Fruit fly (Drosophila melanogaster) whole organism, embryonic: ENCODE results near the gene Scox.

Experiments
- Adf1 ChIP-seq: fragments of 200-800 bp; sonication (Bioruptor generic); IDR thresholded peaks from 2 replicates; pipeline ENCODE4 v1.3.6; 2022; ENCODE audit warnings: missing biosample characterization, missing genetic modification characterization
- CG10209 ChIP-seq: fragments of 200-800 bp; sonication (Bioruptor generic); optimal IDR thresholded peaks from 3 replicates; lab custom pipeline; 2017; ENCODE audit warnings: missing biosample characterization, mild to moderate bottlenecking, missing genetic modification characterization, missing genetic modification reagents
- CG1024 ChIP-seq: fragments of 200-800 bp; sonication (Bioruptor generic); IDR thresholded peaks from 2 replicates; pipeline ENCODE4 v1.3.6; 2022; ENCODE audit warnings: missing biosample characterization, missing genetic modification characterization
- CG10321 ChIP-seq: fragments of 200-800 bp; sonication (Bioruptor generic); IDR thresholded peaks from 2 replicates; pipeline ENCODE4 v1.3.6; 2022; ENCODE audit warnings: missing biosample characterization, missing genetic modification characterization
- CG11696 ChIP-seq: fragments of 200-800 bp; sonication (Bioruptor generic); IDR thresholded peaks from 2 replicates; pipeline ENCODE4 v1.3.6; 2022; ENCODE audit warnings: missing biosample characterization, missing genetic modification characterization
- CG12104 ChIP-seq: fragments of 200-800 bp; sonication (Bioruptor generic); optimal IDR thresholded peaks from 3 replicates; lab custom pipeline; 2016; ENCODE audit warnings: missing biosample characterization, missing genetic modification characterization
- CG1233 ChIP-seq: fragments of 200-800 bp; sonication (Bioruptor generic); optimal IDR thresholded peaks from 4 replicates; lab custom pipeline; 2018; ENCODE audit warnings: missing biosample characterization, mild to moderate bottlenecking, missing genetic modification characterization
- CG12942 ChIP-seq: fragments of 200-800 bp; sonication (Bioruptor generic); optimal IDR thresholded peaks from 3 replicates; lab custom pipeline; 2016; ENCODE audit warnings: missing biosample characterization, missing genetic modification characterization
- CG17612 ChIP-seq: fragments of 200-800 bp; sonication (Bioruptor generic); IDR thresholded peaks from 2 replicates; pipeline ENCODE4 v1.3.6; 2022; ENCODE audit warnings: missing biosample characterization, missing genetic modification characterization
- CG2120 ChIP-seq: fragments of 200-800 bp; sonication (Bioruptor generic); optimal IDR thresholded peaks from 3 replicates; lab custom pipeline; 2016; ENCODE audit warnings: missing biosample characterization, missing genetic modification characterization
- CG3281 ChIP-seq: fragments of 200-800 bp; sonication (Bioruptor generic); optimal IDR thresholded peaks from 3 replicates; lab custom pipeline; 2017; ENCODE audit warnings: missing biosample characterization, mild to moderate bottlenecking, missing genetic modification characterization
- CG34224 ChIP-seq: fragments of 200-800 bp; sonication (Bioruptor generic); IDR thresholded peaks from 3 replicates; pipeline ENCODE4 v1.3.6; 2022; ENCODE audit warnings: missing biosample characterization, missing genetic modification characterization; ENCODE audit not compliant: partially characterized antibody
- CG34422 ChIP-seq: fragments of 200-800 bp; sonication (Bioruptor generic); IDR thresholded peaks from 3 replicates; pipeline ENCODE4 v1.3.6; 2022; ENCODE audit warnings: missing biosample characterization, missing genetic modification characterization
- CG6654 ChIP-seq: fragments of 200-800 bp; sonication (Bioruptor generic); optimal IDR thresholded peaks from 2 replicates; lab custom pipeline; 2017; ENCODE audit warnings: missing biosample characterization, mild to moderate bottlenecking, missing genetic modification characterization
- CG6791 ChIP-seq: fragments of 200-800 bp; sonication (Bioruptor generic); IDR thresholded peaks from 3 replicates; pipeline ENCODE4 v1.3.6; 2022; ENCODE audit warnings: missing biosample characterization, missing genetic modification characterization; ENCODE audit not compliant: partially characterized antibody
- CG7839 ChIP-seq: fragments of 200-800 bp; sonication (Bioruptor generic); optimal IDR thresholded peaks from 3 replicates; lab custom pipeline; 2018; ENCODE audit warnings: missing biosample characterization, mild to moderate bottlenecking, missing genetic modification characterization, moderate library complexity
- CG9609 ChIP-seq: fragments of 200-800 bp; sonication (Bioruptor generic); optimal IDR thresholded peaks from 3 replicates; lab custom pipeline; 2016; ENCODE audit warnings: missing biosample characterization, missing genetic modification characterization
- CkIIα-i1 ChIP-seq: fragments of 200-800 bp; sonication (Bioruptor generic); IDR thresholded peaks from 2 replicates; pipeline ENCODE4 v1.3.6; 2022; ENCODE audit warnings: missing biosample characterization, missing genetic modification characterization
- D ChIP-seq, 2 experiments: fragments of 200-800 bp in 1 of 2; fragments of >200 bp in 1 of 2; sonication (Bioruptor generic) in 1 of 2; optimal IDR thresholded peaks; 2 replicates in 1 of 2; 3 replicates in 1 of 2; lab custom pipeline; 2017; ENCODE audit warnings: mild to moderate bottlenecking in 1 of 2, missing biosample characterization in 1 of 2, missing genetic modification characterization in 1 of 2, missing genetic modification reagents in 1 of 2
- D19A ChIP-seq: fragments of 200-800 bp; optimal IDR thresholded peaks from 3 replicates; lab custom pipeline; 2019; ENCODE audit warnings: missing biosample characterization, mild to moderate bottlenecking, missing genetic modification characterization, moderate library complexity
- HLH54F ChIP-seq: fragments of 200-800 bp; sonication (Bioruptor generic); optimal IDR thresholded peaks from 3 replicates; lab custom pipeline; 2016; ENCODE audit warnings: missing biosample characterization, missing genetic modification characterization
- Hand ChIP-seq: fragments of 200-800 bp; sonication (Bioruptor generic); optimal IDR thresholded peaks from 2 replicates; lab custom pipeline; 2017; ENCODE audit warnings: mild to moderate bottlenecking, missing biosample characterization, missing genetic modification reagents, missing genetic modification characterization
- HmgD ChIP-seq: fragments of 200-800 bp; sonication (Bioruptor generic); optimal IDR thresholded peaks from 3 replicates; lab custom pipeline; 2016; ENCODE audit warnings: missing biosample characterization, missing genetic modification characterization
- Hr78 ChIP-seq, 2 experiments: fragments of 200-800 bp in 1 of 2; fragments of >200 bp in 1 of 2; sonication (Bioruptor generic) in 1 of 2; optimal IDR thresholded peaks; 2 replicates each; lab custom pipeline; 2017 to 2019; ENCODE audit warnings: missing biosample characterization in 2 of 2, missing genetic modification characterization in 2 of 2, mild to moderate bottlenecking in 1 of 2, moderate library complexity in 1 of 2
- Med ChIP-seq: fragments of 200-800 bp; sonication (Bioruptor generic); peaks from one replicate; lab custom pipeline; 2016; ENCODE audit warnings: missing biosample characterization, missing genetic modification characterization, mild to moderate bottlenecking, inconsistent platforms, moderate library complexity
- Mes4 ChIP-seq: fragments of 200-800 bp; sonication (Bioruptor generic); optimal IDR thresholded peaks from 2 replicates; lab custom pipeline; 2016; ENCODE audit warnings: missing biosample characterization, missing genetic modification characterization
- Neu2 ChIP-seq: fragments of 200-800 bp; sonication (Bioruptor generic); optimal IDR thresholded peaks from 3 replicates; lab custom pipeline; 2016; ENCODE audit warnings: missing biosample characterization, missing genetic modification characterization, borderline replicate concordance
- Oli ChIP-seq: fragments of 200-800 bp; sonication (Bioruptor generic); optimal IDR thresholded peaks from 2 replicates; lab custom pipeline; 2018; ENCODE audit warnings: missing biosample characterization, mild to moderate bottlenecking, missing genetic modification characterization, moderate library complexity
- Scr ChIP-seq: fragments of 200-800 bp; sonication (Bioruptor generic); IDR thresholded peaks from 2 replicates; pipeline ENCODE4 v1.3.6; 2022; ENCODE audit warnings: missing biosample characterization, missing genetic modification characterization; ENCODE audit not compliant: partially characterized antibody
- TFAM ChIP-seq: fragments of 200-800 bp; sonication (Bioruptor generic); optimal IDR thresholded peaks from 2 replicates; lab custom pipeline; 2017; ENCODE audit warnings: missing biosample characterization, missing genetic modification characterization, inconsistent platforms
- bowl ChIP-seq: fragments of 200-800 bp; sonication (Bioruptor generic); IDR thresholded peaks from 2 replicates; pipeline ENCODE4 v1.3.6; 2022; ENCODE audit warnings: missing biosample characterization, missing genetic modification characterization
- chm ChIP-seq: fragments of 200-800 bp; sonication (Bioruptor generic); IDR thresholded peaks from 2 replicates; pipeline ENCODE4 v1.3.6; 2022; ENCODE audit warnings: missing biosample characterization, missing genetic modification characterization
- crol ChIP-seq: fragments of 200-800 bp; sonication (Bioruptor generic); IDR thresholded peaks from 2 replicates; pipeline ENCODE4 v1.3.6; 2022; ENCODE audit warnings: missing biosample characterization, missing genetic modification characterization
- gfzf ChIP-seq: fragments of 200-800 bp; sonication (Bioruptor generic); optimal IDR thresholded peaks from 2 replicates; lab custom pipeline; 2016; ENCODE audit warnings: missing biosample characterization, mild to moderate bottlenecking, missing genetic modification characterization, moderate library complexity
- her ChIP-seq: fragments of 200-800 bp; sonication (Bioruptor generic); optimal IDR thresholded peaks from 2 replicates; lab custom pipeline; 2016; ENCODE audit warnings: missing biosample characterization, missing genetic modification characterization
- hkb ChIP-seq, 2 experiments: fragments of 200-800 bp in 1 of 2; fragments of >200 bp in 1 of 2; sonication (Bioruptor generic) in 1 of 2; IDR thresholded peaks in 1 of 2; optimal IDR thresholded peaks in 1 of 2; 2 replicates each; pipeline versions ENCODE4 v1.3.6 to Lab custom; 2017 to 2022; ENCODE audit warnings: missing biosample characterization in 1 of 2, missing genetic modification characterization in 1 of 2
- kay ChIP-seq: fragments of 200-800 bp; sonication (Bioruptor generic); optimal IDR thresholded peaks from 2 replicates; lab custom pipeline; 2016; ENCODE audit warnings: missing biosample characterization, missing genetic modification characterization
- lola ChIP-seq, 3 experiments: fragments of >200 bp in 2 of 3; fragments of 200-800 bp in 1 of 3; sonication (Bioruptor generic) in 1 of 3; optimal IDR thresholded peaks; 2 replicates each; lab custom pipeline; 2017 to 2019; ENCODE audit warnings: missing biosample characterization in 3 of 3, missing genetic modification characterization in 3 of 3, mild to moderate bottlenecking in 1 of 3, moderate library complexity in 1 of 3
- p53 ChIP-seq: fragments of 200-800 bp; sonication (Bioruptor generic); optimal IDR thresholded peaks from 2 replicates; lab custom pipeline; 2016; ENCODE audit warnings: missing biosample characterization, missing genetic modification characterization
- prd ChIP-seq, 3 experiments: fragments of >200 bp in 2 of 3; fragments of 200-800 bp in 1 of 3; sonication (Bioruptor generic) in 1 of 3; optimal IDR thresholded peaks in 2 of 3; IDR thresholded peaks in 1 of 3; 2 replicates in 2 of 3; 3 replicates in 1 of 3; pipeline versions ENCODE4 v1.3.6 to Lab custom; 2017 to 2022; ENCODE audit warnings: missing biosample characterization in 1 of 3, missing genetic modification characterization in 1 of 3
- pzg ChIP-seq: fragments of 200-800 bp; sonication (Bioruptor generic); optimal IDR thresholded peaks from 3 replicates; lab custom pipeline; 2018; ENCODE audit warnings: missing biosample characterization, mild to moderate bottlenecking, missing genetic modification characterization, moderate library complexity
- sc ChIP-seq, 3 experiments: fragments of >200 bp in 2 of 3; fragments of 200-800 bp in 1 of 3; sonication (Bioruptor generic) in 1 of 3; optimal IDR thresholded peaks; 2 replicates in 2 of 3; 3 replicates in 1 of 3; lab custom pipeline; 2017; ENCODE audit warnings: mild to moderate bottlenecking in 1 of 3, missing biosample characterization in 1 of 3, missing genetic modification characterization in 1 of 3, missing genetic modification reagents in 1 of 3
- usp ChIP-seq: fragments of >200 bp; optimal IDR thresholded peaks from 2 replicates; lab custom pipeline; 2017; ENCODE audit warnings: missing biosample characterization, missing genetic modification characterization
- vnd ChIP-seq: fragments of 200-800 bp; sonication (Bioruptor generic); IDR thresholded peaks from 3 replicates; pipeline ENCODE4 v1.3.6; 2022; ENCODE audit warnings: missing biosample characterization, missing genetic modification characterization; ENCODE audit not compliant: partially characterized antibody
- zen ChIP-seq: fragments of 200-800 bp; sonication (Bioruptor generic); optimal IDR thresholded peaks from 3 replicates; lab custom pipeline; 2018; ENCODE audit warnings: missing biosample characterization, mild to moderate bottlenecking, missing genetic modification characterization, moderate library complexity
- zfh1 ChIP-seq: fragments of 200-800 bp; sonication (Bioruptor generic); IDR thresholded peaks from 3 replicates; pipeline ENCODE4 v1.3.6; 2022; ENCODE audit warnings: missing biosample characterization, missing genetic modification characterization

Scox gene

DNA sequence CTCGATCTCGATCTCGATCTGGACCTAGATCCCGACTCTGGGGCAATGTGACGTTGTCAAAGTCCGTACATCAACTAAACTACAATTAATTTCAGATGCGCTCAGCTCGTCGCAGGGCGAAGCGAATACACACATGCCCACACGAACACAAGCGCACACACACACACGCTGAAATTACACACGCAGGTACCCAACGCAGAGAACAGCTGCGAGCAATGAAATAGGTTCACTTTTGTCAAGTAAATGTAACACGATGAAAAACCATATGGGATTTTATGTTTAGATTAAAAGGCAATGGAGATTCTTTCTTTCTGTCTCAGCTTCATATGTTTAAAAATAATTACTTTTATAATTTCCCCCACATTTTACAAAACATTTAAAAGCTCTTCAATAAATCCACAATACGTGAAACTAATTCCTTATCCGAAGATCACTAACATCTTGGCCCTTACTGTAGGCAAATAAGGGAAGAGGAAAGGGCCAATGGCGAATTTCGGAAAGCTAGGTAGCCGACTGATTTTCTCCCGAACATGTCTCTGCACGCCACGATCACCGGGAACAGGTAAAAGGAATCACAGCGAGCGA, 31.6 kb upstream of the Scox start (continued):
- peak; percentile 88 for TF ChIP-seq CG7839 (tag; lab: Kevin White, UChicago)
- TF ChIP-seq CG9609 (GFP tag; lab: Kevin White, UChicago), result peak; percentile 84
- TF ChIP-seq CG2120 (GFP tag; lab: Kevin White, UChicago), result peak; percentile 87
- no peak for TF ChIP-seq crol (GFP tag; lab: Robert Waterston, UW)
- peak; percentile 54 for TF ChIP-seq CG6654 (GFP tag; lab: Kevin White, UChicago)
- TF ChIP-seq vnd, result no peak
- peak; percentile 75; the same call in 2 of the 3 replicates for TF ChIP-seq CG34422 (GFP tag; lab: Robert Waterston, UW)
- TF ChIP-seq CG6791, result peak; percentile 26; the same call in 1 of the 3 replicates
- no peak for TF ChIP-seq sc (optimal IDR thresholded peaks at IDR 0.05; lab: Kevin White, UChicago)
- peak; percentile 67 for TF ChIP-seq sc (GFP tag; optimal IDR thresholded peaks at IDR 0.05; lab: Kevin White, UChicago)
- peak; percentile 95 for TF ChIP-seq Med
- TF ChIP-seq gfzf (GFP tag; lab: Kevin White, UChicago), result no peak
- TF ChIP-seq CG12942 (GFP tag; lab: Kevin White, UChicago), result peak; percentile 54
- peak; percentile 46 for TF ChIP-seq her (GFP tag; lab: Kevin White, UChicago)
- peak; percentile 56 for TF ChIP-seq kay (GFP tag; lab: Kevin White, UChicago)
- no peak for TF ChIP-seq CkIIα-i1 (GFP tag; lab: Robert Waterston, UW)
- TF ChIP-seq Mes4 (GFP tag; lab: Kevin White, UChicago), result peak; percentile 48
- TF ChIP-seq hkb (optimal IDR thresholded peaks at IDR 0.05; lab: Kevin White, UChicago), result no peak
- peak; percentile 85 for TF ChIP-seq hkb (GFP tag; IDR thresholded peaks at IDR 0.05; lab: Robert Waterston, UW)
- TF ChIP-seq D19A, result peak; percentile 74
- TF ChIP-seq Hand (GFP tag; lab: Kevin White, UChicago), result peak; percentile 74
- TF ChIP-seq CG10209 (GFP tag; lab: Kevin White, UChicago), result peak; percentile 83
- TF ChIP-seq CG1233 (GFP tag; lab: Kevin White, UChicago), result peak; percentile 86
- TF ChIP-seq pzg, result no peak
- peak; percentile 86 for TF ChIP-seq Oli (tag; lab: Kevin White, UChicago)
- TF ChIP-seq Scr, result no peak
- peak; percentile 56 for TF ChIP-seq HLH54F (GFP tag; lab: Kevin White, UChicago)
- peak; percentile 97 for TF ChIP-seq p53 (GFP tag; lab: Kevin White, UChicago)
- peak; percentile 40; the same call in 1 of the 2 replicates for TF ChIP-seq bowl (GFP tag; lab: Robert Waterston, UW)
- TF ChIP-seq CG1024 (GFP tag; lab: Robert Waterston, UW), result 0 out of 2 replicates have a peak, but pooled peaks have one; percentile 22
- peak; percentile 6 for TF ChIP-seq TFAM (GFP tag; lab: Kevin White, UChicago)
- peak; percentile 73 for TF ChIP-seq CG12104
- TF ChIP-seq CG17612 (GFP tag; lab: Robert Waterston, UW), result peak; percentile 40; the same call in 1 of the 2 replicates
- TF ChIP-seq zfh1, result peak; percentile 86
- TF ChIP-seq zen (tag; lab: Kevin White, UChicago), result peak; percentile 92
- TF ChIP-seq CG3281, result peak; percentile 88
- peak; percentile 99 for TF ChIP-seq CG11696 (GFP tag; lab: Robert Waterston, UW)
- TF ChIP-seq Adf1, result peak; percentile 51
- TF ChIP-seq lola (GFP tag; optimal IDR thresholded peaks at IDR 0.05; lab: Kevin White, UChicago), result peak in 1 of 3 experiments; percentile 94
- TF ChIP-seq chm (GFP tag; lab: Robert Waterston, UW), result peak; percentile 87
- no peak for TF ChIP-seq CG10321
- TF ChIP-seq Neu2 (GFP tag; lab: Kevin White, UChicago), result peak; percentile 45
- TF ChIP-seq prd (optimal IDR thresholded peaks at IDR 0.05; lab: Kevin White, UChicago), result no peak
- TF ChIP-seq prd (GFP tag; IDR thresholded peaks at IDR 0.05; lab: Robert Waterston, UW), result peak; percentile 86
- TF ChIP-seq D (optimal IDR thresholded peaks at IDR 0.05; lab: Kevin White, UChicago), result no peak
- peak; percentile 78 for TF ChIP-seq D (GFP tag; optimal IDR thresholded peaks at IDR 0.05; lab: Kevin White, UChicago)
- peak in 1 of 2 experiments; percentile 60 for TF ChIP-seq Hr78 (GFP tag; optimal IDR thresholded peaks at IDR 0.05; lab: Kevin White, UChicago)
- TF ChIP-seq HmgD (GFP tag; lab: Kevin White, UChicago), result peak; percentile 69
- no peak for TF ChIP-seq usp (GFP tag; lab: Kevin White, UChicago)
- TF ChIP-seq CG34224, result no peak
